Worm (Caenorhabditis elegans): ENCODE data around the gene K02E10.6.

The K02E10.6 gene

ce11 chrX:2495865-2496314 is 13.3 kb upstream of the K02E10.6 start, which contains the start of gene rabr-1:
rabr-1 (plus strand) TSS chrX:2496180.
- TF ChIP-seq him-1 (tag; optimal IDR thresholded peaks at IDR 0.05), result no peak
- TF ChIP-seq dao-5 (tag; optimal IDR thresholded peaks at IDR 0.05), result no peak
- TF ChIP-seq W03F9.2 (tag; optimal IDR thresholded peaks at IDR 0.05), result no peak

DNA sequence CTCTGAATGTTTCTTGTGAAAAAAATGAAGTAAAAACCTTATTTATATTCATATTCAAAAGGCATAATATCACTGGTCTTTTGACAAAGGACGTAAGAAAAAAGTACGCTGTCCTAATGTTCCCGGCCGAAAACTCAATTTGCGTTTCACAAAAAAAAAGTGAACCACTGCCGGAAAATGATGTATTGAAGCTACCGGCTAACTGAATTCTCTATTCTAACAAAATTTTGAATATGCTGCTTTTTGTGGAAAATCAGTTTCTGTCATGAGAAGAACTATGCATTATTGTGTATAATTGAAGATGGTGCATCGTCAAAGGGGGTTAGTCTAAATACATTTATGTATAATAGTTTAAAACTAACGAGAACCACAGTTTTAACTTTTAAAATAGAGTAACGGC is 11.7 kb upstream of the K02E10.6 start:
- no peak for TF ChIP-seq W03F9.2 (tag; optimal IDR thresholded peaks at IDR 0.05)
- no peak for TF ChIP-seq dao-5 (tag; optimal IDR thresholded peaks at IDR 0.05)
- TF ChIP-seq him-1 (tag; optimal IDR thresholded peaks at IDR 0.05), result no peak

DNA sequence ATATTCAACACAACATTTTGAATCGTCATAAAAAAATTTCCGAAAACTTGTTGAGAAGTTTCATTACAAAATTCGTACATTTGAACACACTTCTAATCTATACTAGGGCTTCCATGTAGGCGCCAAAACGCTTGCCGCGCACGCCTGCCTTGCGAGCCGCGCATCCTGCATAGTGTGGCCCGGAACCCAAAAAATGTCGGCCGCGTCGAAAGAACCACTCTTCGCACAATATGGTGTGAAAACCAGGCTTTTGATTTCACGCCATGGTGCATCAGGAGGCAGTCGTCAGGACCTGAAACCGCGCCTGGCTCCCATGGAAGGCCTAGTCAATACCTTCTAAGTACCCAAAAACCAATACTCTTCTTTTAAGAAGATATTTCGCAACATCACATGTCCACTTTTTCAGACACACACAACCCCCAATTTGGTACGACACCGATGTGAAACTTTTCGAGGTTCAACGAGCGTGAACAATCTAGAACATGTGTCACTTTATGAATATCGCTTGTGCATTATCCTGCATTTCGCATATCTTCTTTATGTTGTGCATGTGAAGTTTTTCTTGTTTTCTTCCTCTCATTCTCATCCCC is 11.1 kb upstream of the K02E10.6 start:
- TF ChIP-seq dao-5 (tag; optimal IDR thresholded peaks at IDR 0.05), result no peak

ce11 chrX:2488526-2489098 is 6.0 kb upstream of the K02E10.6 start, which contains the start of gene hid-1:
hid-1 (plus strand) TSS chrX:2489048.
- TF ChIP-seq W03F9.2 (tag; optimal IDR thresholded peaks at IDR 0.05) (no peak), him-1 (tag; optimal IDR thresholded peaks at IDR 0.05) (peak; percentile 47)

DNA sequence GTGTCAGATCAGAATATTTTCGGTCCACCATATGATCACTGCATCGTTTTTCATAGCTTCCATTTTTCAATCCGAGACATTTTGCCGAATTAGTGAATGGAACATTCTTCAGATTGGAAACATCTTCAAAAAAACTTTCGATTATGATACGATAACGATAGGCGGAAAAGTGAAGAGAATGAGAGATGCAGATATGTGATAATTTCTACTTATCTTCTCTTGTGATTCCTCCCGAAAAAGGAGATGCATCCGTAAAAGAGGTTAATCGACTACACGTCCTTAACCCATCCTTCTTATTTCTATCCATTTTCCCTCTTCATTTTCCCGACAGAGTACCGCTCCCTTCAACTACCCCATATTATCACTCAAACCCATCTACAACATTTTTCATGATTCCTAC is 508 bp upstream of the K02E10.6 start, which contains the start of gene K02E10.4:
Gene K02E10.4 (plus strand): TSS at position 186 of the 400 bp plus-strand sequence.
- TF ChIP-seq W03F9.2 (tag; optimal IDR thresholded peaks at IDR 0.05) (no peak), dao-5 (tag; optimal IDR thresholded peaks at IDR 0.05) (no peak), him-1 (tag; optimal IDR thresholded peaks at IDR 0.05) (no peak)

ce11 chrX:2478823-2479222 is 3.7 kb downstream of the K02E10.6 start, which contains the start of gene K02E10.5:
K02E10.5 (minus strand) TSS chrX:2478923.
- TF ChIP-seq dao-5 (tag; optimal IDR thresholded peaks at IDR 0.05) (no peak), W03F9.2 (tag; optimal IDR thresholded peaks at IDR 0.05) (no peak), him-1 (tag; optimal IDR thresholded peaks at IDR 0.05) (no peak)

ce11 chrX:2475873-2476272 is 6.7 kb downstream of the K02E10.6 start, which contains the start of gene R04B3.3:
R04B3.3 (minus strand) TSS chrX:2475973.
- TF ChIP-seq W03F9.2 (tag; optimal IDR thresholded peaks at IDR 0.05), result no peak
- no peak for TF ChIP-seq dao-5 (tag; optimal IDR thresholded peaks at IDR 0.05)
- TF ChIP-seq him-1 (tag; optimal IDR thresholded peaks at IDR 0.05), result no peak

ce11 chrX:2473618-2474017 is 9.0 kb downstream of the K02E10.6 start, which contains the start of gene R04B3.2:
R04B3.2 (minus strand) TSS chrX:2473718.
- TF ChIP-seq him-1 (tag; optimal IDR thresholded peaks at IDR 0.05) (no peak), dao-5 (tag; optimal IDR thresholded peaks at IDR 0.05) (no peak), W03F9.2 (tag; optimal IDR thresholded peaks at IDR 0.05) (no peak)

DNA sequence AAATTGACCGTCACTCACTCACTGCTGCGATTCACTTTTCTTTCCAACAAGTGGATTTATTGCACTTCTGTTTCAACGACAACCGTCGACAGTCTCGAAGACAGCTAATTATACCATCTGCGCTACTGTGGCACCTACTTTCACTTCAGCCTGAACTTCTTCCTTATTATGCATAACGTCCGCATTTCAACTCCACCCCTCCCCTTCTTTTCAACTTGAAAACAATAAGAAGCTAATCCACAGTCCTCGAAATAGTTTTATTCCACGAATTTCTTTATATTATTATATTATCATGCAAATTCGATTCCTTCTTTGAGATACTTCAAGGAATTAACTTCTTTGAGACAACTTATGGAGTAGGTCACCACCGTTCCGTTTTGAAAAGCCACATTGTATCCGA is 11.3 kb downstream of the K02E10.6 start, which contains the start of gene R04B3.1:
Gene R04B3.1 (minus strand): TSS at position 101 of the 400 bp plus-strand sequence.
- TF ChIP-seq him-1 (tag; optimal IDR thresholded peaks at IDR 0.05) (no peak), dao-5 (tag; optimal IDR thresholded peaks at IDR 0.05) (no peak), W03F9.2 (tag; optimal IDR thresholded peaks at IDR 0.05) (no peak)

DNA sequence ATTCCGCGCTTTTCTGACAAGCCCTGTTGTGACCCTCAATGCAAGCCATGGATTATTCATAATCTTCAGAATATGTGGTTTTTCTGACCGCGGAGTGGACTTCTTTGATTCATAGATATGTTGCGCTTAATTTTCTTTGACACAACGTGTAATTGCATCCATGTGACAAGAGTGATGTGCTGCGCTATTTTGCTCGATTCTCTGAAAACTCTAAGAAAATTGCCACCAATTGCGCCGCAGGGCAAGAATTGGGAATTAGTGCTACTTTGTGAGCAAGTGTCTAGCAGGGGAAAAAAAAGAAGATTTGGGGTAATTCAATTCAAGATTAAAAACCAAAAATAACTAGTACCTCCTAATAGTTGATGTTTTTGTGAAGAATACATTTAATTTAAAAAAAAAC is 18.5 kb downstream of the K02E10.6 start:
- no peak for TF ChIP-seq W03F9.2 (tag; optimal IDR thresholded peaks at IDR 0.05)
- no peak for TF ChIP-seq dao-5 (tag; optimal IDR thresholded peaks at IDR 0.05)
- TF ChIP-seq him-1 (tag; optimal IDR thresholded peaks at IDR 0.05), result no peak

DNA sequence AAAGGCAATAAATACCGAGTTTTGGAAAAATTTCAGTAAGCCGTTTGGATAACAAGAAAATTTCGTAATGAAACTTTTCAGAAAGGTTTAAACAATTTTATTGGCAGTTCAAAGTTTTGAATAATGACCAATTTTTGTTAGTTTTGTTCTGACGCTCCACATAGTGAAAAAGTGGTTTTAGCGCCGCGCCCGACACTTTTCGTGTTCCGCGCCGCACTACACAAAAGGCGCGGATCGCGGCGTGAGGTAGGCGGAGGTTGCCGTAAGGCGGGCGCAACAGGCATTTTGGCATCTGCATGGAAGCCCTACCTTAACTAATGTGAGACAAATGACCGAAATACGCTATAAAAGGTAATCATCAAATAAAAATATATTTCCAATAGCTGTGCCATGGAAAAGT is 20.8 kb downstream of the K02E10.6 start:
- TF ChIP-seq dao-5 (tag; optimal IDR thresholded peaks at IDR 0.05) (no peak), W03F9.2 (tag; optimal IDR thresholded peaks at IDR 0.05) (no peak)

DNA sequence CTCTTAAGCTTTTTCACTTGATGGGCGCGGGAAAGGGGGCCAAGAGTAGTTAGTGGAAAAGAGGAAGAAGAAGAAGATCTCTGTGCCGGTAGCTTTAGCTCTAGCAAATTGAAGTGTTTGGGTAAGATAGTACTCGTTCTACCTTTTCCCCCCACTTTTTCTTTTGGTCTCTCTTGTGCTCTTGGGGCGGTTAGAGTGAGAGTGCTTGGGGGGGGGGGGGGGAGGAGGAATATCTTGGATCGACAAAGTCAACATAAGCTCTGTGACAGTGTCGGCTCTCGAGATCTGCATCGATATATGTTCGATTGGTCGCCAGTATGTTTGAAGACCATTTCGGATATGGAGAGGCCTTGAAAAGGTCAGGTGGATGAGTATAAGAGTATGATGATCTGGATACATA is 22.8 kb downstream of the K02E10.6 start, which contains the start of gene fox-1:
Gene fox-1 (minus strand): TSS at position 101 of the 400 bp plus-strand sequence.
- no peak for TF ChIP-seq him-1 (tag; optimal IDR thresholded peaks at IDR 0.05)
- TF ChIP-seq dao-5 (tag; optimal IDR thresholded peaks at IDR 0.05), result no peak

DNA sequence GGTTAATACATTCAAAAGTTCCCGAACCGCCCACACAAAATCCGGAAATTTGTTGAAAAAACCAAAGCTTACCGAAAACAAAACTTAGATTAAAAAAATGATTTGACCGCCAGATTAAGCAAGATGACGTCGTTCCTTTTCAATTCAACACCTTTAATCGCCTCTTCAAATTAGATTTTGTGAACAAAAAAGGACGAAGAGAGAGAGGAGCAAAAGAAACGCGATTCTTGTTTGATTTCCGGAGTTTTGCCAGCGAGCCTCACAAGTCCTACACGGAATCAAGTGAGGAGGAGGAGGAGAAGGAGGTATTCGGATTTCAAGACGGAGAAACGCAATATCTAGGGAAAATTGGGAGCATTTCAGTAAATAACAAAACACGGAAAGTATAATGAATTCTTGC is 25.1 kb downstream of the K02E10.6 start:
- TF ChIP-seq W03F9.2 (tag; optimal IDR thresholded peaks at IDR 0.05) (no peak), dao-5 (tag; optimal IDR thresholded peaks at IDR 0.05) (no peak), him-1 (tag; optimal IDR thresholded peaks at IDR 0.05) (no peak)

- no peak for TF ChIP-seq dao-5 (tag; optimal IDR thresholded peaks at IDR 0.05)
- no peak for TF ChIP-seq W03F9.2 (tag; optimal IDR thresholded peaks at IDR 0.05)
- peak; percentile 3 for TF ChIP-seq him-1 (tag; optimal IDR thresholded peaks at IDR 0.05)
Observed at ce11 chrX:2456141-2456540, 26.4 kb downstream of the K02E10.6 start.

- no peak for TF ChIP-seq W03F9.2 (tag; optimal IDR thresholded peaks at IDR 0.05)
- TF ChIP-seq dao-5 (tag; optimal IDR thresholded peaks at IDR 0.05), result no peak
- no peak for TF ChIP-seq him-1 (tag; optimal IDR thresholded peaks at IDR 0.05)
Observed at ce11 chrX:2454914-2455313, 27.7 kb downstream of the K02E10.6 start.
